Fruit fly (Drosophila melanogaster): Measurements from ENCODE around the gene CG14893.

CG14893 gene

DNA sequence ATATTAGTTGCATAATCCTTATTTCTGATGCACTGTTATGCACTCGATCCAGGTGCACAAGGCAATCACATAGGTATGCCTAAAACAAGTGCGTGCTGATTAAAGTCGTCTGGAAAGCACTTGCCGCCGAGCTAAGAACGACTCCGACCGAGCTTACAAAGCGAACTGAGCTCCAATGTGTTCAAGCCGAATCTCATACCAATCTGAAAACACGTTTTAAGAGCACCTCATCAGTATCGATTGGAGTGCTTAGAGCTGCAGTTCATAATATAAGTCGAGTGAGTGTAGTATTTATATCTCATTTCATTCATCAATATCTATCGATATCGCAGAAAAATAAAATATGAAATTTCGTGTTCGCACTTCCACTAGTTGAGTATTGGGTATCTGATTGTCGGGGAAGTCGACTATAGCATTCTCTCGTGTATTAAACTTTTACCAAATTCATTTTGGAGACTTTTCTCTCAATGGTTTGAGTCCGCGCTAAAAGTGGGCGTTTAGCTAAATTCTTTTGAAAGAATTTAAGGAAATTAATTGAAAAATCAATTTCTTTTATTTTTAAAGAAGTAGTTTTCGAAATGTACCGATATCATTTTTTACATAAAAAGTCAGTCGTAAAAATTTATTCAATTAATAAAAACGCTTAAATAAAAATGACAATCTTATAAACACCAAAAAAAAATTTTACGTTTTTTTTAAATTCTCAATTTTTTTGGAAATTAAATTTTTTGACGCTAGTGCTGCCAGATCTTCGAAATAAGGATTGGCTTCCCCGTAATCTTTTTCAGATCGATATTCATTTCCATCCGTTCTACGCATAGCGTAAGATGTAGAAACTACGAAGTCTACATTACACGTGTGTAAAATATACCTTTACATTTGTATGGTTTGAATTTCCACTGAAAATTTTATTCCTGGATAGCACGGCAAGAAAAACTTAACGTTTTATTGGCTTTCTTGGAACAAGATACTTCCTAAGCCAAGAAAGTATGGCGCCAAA is 35.2 kb downstream of the CG14893 start, which contains the start of gene modSP:
Gene modSP, minus strand, starts transcription at position 169 of the 1,000 bp plus-strand sequence.
- TF ChIP-seq CG12605 (GFP tag; IDR thresholded peaks at IDR 0.05) (peak; percentile 43; the same call in 1 of the 2 replicates), CG8159 (tag; optimal IDR thresholded peaks at IDR 0.05) (peak; percentile 19), CG17806 (tag; optimal IDR thresholded peaks at IDR 0.05) (peak; percentile 9), Pif1B (GFP tag; optimal IDR thresholded peaks at IDR 0.05) (no peak), fd96Ca (GFP tag; IDR thresholded peaks at IDR 0.05) (peak; percentile 47; the same call in 1 of the 3 replicates), rn (GFP tag; IDR thresholded peaks at IDR 0.05) (no peak), D1 (tag; optimal IDR thresholded peaks at IDR 0.05) (peak; percentile 13), Pif1A (GFP tag; optimal IDR thresholded peaks at IDR 0.05) (peak; percentile 59), CG8301 (tag; optimal IDR thresholded peaks at IDR 0.05) (peak; percentile 18), CG14655 (GFP tag; optimal IDR thresholded peaks at IDR 0.05) (no peak), EcR (GFP tag; optimal IDR thresholded peaks at IDR 0.05) (peak; percentile 66), CG10348 (GFP tag; IDR thresholded peaks at IDR 0.05) (no peak), CG34367 (tag; optimal IDR thresholded peaks at IDR 0.05) (no peak), CG13204 (GFP tag; optimal IDR thresholded peaks at IDR 0.05) (no peak), Snoo (tag; optimal IDR thresholded peaks at IDR 0.05) (peak; percentile 8), gl (tag; optimal IDR thresholded peaks at IDR 0.05) (peak; percentile 31), CG15710 (tag; optimal IDR thresholded peaks at IDR 0.05) (no peak), CG4496 (GFP tag; IDR thresholded peaks at IDR 0.05) (peak; percentile 68), CG32121 (GFP tag; IDR thresholded peaks at IDR 0.05) (0 out of 2 replicates have a peak, but pooled peaks have one; percentile 13), CG9948 (tag; optimal IDR thresholded peaks at IDR 0.05) (no peak), Ets98B (GFP tag; IDR thresholded peaks at IDR 0.05) (peak; percentile 54; the same call in 1 of the 2 replicates)

DNA sequence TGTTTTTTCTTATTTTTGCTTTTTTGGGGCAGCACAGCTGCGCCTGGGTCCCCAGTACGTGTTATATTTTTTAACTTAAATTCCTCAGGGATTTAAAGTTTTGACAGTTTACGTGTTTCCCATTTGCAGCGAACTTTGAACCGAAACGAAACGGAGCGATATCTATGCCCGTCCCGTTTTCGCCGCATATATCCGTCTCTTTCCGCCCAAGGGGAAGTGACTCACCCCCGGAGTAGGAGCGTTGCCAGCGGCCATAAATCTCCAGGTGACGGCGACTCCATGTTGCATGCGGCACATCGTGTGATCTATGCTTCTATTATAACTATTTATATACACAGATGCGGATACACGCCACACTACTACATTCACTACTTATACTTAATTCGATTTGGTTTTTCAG is 41.1 kb downstream of the CG14893 start:
- TF ChIP-seq CG8159 (tag; optimal IDR thresholded peaks at IDR 0.05): no peak
- no peak for TF ChIP-seq CG12605 (GFP tag; IDR thresholded peaks at IDR 0.05)
- no peak for TF ChIP-seq CG34367 (tag; optimal IDR thresholded peaks at IDR 0.05)

DNA sequence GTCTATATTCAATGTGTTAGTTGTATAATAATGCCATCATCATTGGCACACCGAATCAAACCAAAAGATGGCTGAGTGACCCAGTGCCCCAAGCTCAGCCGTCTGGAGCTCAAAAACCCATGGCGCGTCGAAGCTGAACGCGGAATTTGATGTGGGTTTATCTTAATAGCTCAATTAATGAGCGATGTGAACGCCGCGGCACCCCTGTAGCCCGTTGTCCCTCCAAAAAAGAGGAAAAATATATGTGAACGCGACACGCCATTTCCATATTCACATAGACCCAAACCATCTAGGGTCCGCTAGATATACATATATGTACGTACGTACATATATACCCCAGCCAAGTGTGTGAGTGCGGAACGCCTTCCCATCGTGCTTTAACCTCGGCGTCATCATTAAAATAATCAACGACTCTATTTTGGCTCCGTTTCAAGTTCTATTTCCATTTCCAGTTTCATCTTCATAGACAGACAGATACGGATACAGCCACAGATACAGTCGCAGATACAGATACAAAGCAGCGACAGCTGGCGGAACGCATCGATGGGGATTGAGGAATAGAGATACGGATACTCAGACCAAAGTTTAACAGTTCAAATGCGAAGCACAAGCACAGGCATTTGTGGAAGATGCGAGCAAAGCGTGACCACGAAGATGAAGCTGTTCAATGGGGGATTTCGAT is 43.7 kb downstream of the CG14893 start:
- TF ChIP-seq CG4496 (GFP tag; IDR thresholded peaks at IDR 0.05) (no peak), CG34367 (tag; optimal IDR thresholded peaks at IDR 0.05) (no peak), D1 (tag; optimal IDR thresholded peaks at IDR 0.05) (no peak)

All from whole organism, pupa.